Worm (Caenorhabditis elegans) whole organism, L2 larva: ENCODE data around the gene C24D10.2.
A peak's percentile ranks its signal among the peaks of the same experiment; 100 is the strongest.
"Not testable (repeated sequence)": the region's sequence is repeated elsewhere in the genome, so short reads cannot be mapped to it uniquely, and the experiment has no call there.

Experiments used
- C34F6.9 ChIP-seq: fragments of 150-350 bp; optimal IDR thresholded peaks from 2 replicates; lab custom pipeline; 2014; ENCODE audit warnings: missing biosample characterization, missing genetic modification characterization
- F13H6.1 ChIP-seq: sonication (generic microtip); optimal IDR thresholded peaks from 2 replicates; lab custom pipeline; 2016; ENCODE audit warnings: missing genetic modification characterization, missing compliant biosample characterization
- Y55F3AM.14 ChIP-seq: fragments of 200-800 bp; sonication (Bioruptor generic); optimal IDR thresholded peaks from 2 replicates; lab custom pipeline; 2018; ENCODE audit warnings: mild to moderate bottlenecking, missing genetic modification characterization, missing compliant biosample characterization
- ZK546.5 ChIP-seq: sonication (generic microtip); optimal IDR thresholded peaks from 2 replicates; lab custom pipeline; 2017; ENCODE audit warnings: missing biosample characterization, missing genetic modification characterization
- alr-1 ChIP-seq: fragments of 150-350 bp; optimal IDR thresholded peaks from 2 replicates; lab custom pipeline; 2014; ENCODE audit warnings: missing biosample characterization, missing genetic modification characterization
- blmp-1 ChIP-seq: sonication (generic microtip); optimal IDR thresholded peaks from 2 replicates; lab custom pipeline; 2017; ENCODE audit warnings: missing genetic modification characterization, mild to moderate bottlenecking, missing compliant biosample characterization, antibody characterized with exemption, moderate library complexity; ENCODE audit not compliant: insufficient read depth
- ceh-16 ChIP-seq: fragments of 150-350 bp; optimal IDR thresholded peaks from 2 replicates; lab custom pipeline; 2014; ENCODE audit warnings: missing biosample characterization, missing genetic modification characterization
- crh-2 ChIP-seq: sonication (generic microtip); optimal IDR thresholded peaks from 2 replicates; lab custom pipeline; 2017; ENCODE audit warnings: missing biosample characterization, missing genetic modification characterization
- egl-27 ChIP-seq: sonication (generic microtip); optimal IDR thresholded peaks from 3 replicates; lab custom pipeline; 2017; ENCODE audit warnings: missing biosample characterization, missing genetic modification reagents, missing genetic modification characterization
- elt-3 ChIP-seq: sonication (generic microtip); optimal IDR thresholded peaks from 2 replicates; lab custom pipeline; 2017; ENCODE audit warnings: missing biosample characterization, missing genetic modification characterization
- fos-1 ChIP-seq: fragments of 150-350 bp; optimal IDR thresholded peaks from 2 replicates; lab custom pipeline; 2014; ENCODE audit warnings: missing biosample characterization, missing genetic modification characterization
- gmeb-1 ChIP-seq: fragments of 150-350 bp; optimal IDR thresholded peaks from 2 replicates; lab custom pipeline; 2014; ENCODE audit warnings: missing biosample characterization, missing genetic modification characterization
- lin-11 ChIP-seq: fragments of 150-350 bp; sonication (generic microtip); optimal IDR thresholded peaks from 2 replicates; lab custom pipeline; 2014; ENCODE audit warnings: missing biosample characterization, missing genetic modification characterization, inconsistent platforms, mixed read lengths
- lin-39 ChIP-seq: fragments of 150-350 bp; optimal IDR thresholded peaks from 2 replicates; lab custom pipeline; 2014; ENCODE audit warnings: missing biosample characterization, missing genetic modification reagents, missing genetic modification characterization
- lsy-2 ChIP-seq, 2 experiments: fragments of 150-350 bp in 1 of 2; sonication (generic microtip) in 1 of 2; optimal IDR thresholded peaks; 2 replicates each; lab custom pipeline; 2014 to 2017; ENCODE audit warnings: missing biosample characterization in 2 of 2, missing genetic modification characterization in 2 of 2
- mab-5 ChIP-seq: fragments of 150-350 bp; optimal IDR thresholded peaks from 2 replicates; lab custom pipeline; 2014; ENCODE audit warnings: missing biosample characterization, missing genetic modification characterization
- mdl-1 ChIP-seq, 2 experiments: fragments of 150-350 bp in 1 of 2; sonication (generic microtip) in 1 of 2; optimal IDR thresholded peaks; 2 replicates each; lab custom pipeline; 2017; ENCODE audit warnings: missing biosample characterization in 2 of 2, missing genetic modification characterization in 2 of 2
- nhr-10 ChIP-seq: sonication (generic microtip); optimal IDR thresholded peaks from 2 replicates; lab custom pipeline; 2017; ENCODE audit warnings: missing biosample characterization, missing genetic modification characterization
- nhr-11 ChIP-seq: fragments of 150-350 bp; optimal IDR thresholded peaks from 2 replicates; lab custom pipeline; 2014; ENCODE audit warnings: missing biosample characterization, missing genetic modification characterization
- nhr-12 ChIP-seq: fragments of 150-350 bp; optimal IDR thresholded peaks from 2 replicates; lab custom pipeline; 2014; ENCODE audit warnings: missing biosample characterization, missing genetic modification characterization
- nhr-129 ChIP-seq: fragments of 150-350 bp; optimal IDR thresholded peaks from 2 replicates; lab custom pipeline; 2014; ENCODE audit warnings: missing biosample characterization, missing genetic modification characterization
- nhr-21 ChIP-seq: fragments of 150-350 bp; optimal IDR thresholded peaks from 2 replicates; lab custom pipeline; 2014; ENCODE audit warnings: missing biosample characterization, missing genetic modification characterization
- nhr-237 ChIP-seq: fragments of 150-350 bp; optimal IDR thresholded peaks from 2 replicates; lab custom pipeline; 2014; ENCODE audit warnings: missing biosample characterization, missing genetic modification characterization
- nhr-25 ChIP-seq: fragments of 150-350 bp; sonication (generic microtip); optimal IDR thresholded peaks from 3 replicates; lab custom pipeline; 2014; ENCODE audit warnings: missing biosample characterization, missing genetic modification characterization
- nhr-6 ChIP-seq: fragments of 150-350 bp; optimal IDR thresholded peaks from 2 replicates; lab custom pipeline; 2014; ENCODE audit warnings: missing biosample characterization, missing genetic modification characterization
- nhr-77 ChIP-seq: fragments of 150-350 bp; optimal IDR thresholded peaks from 2 replicates; lab custom pipeline; 2014; ENCODE audit warnings: missing biosample characterization, missing genetic modification characterization
- peb-1 ChIP-seq: fragments of 150-350 bp; optimal IDR thresholded peaks from 2 replicates; lab custom pipeline; 2014; ENCODE audit warnings: missing biosample characterization, missing genetic modification characterization
- sem-4 ChIP-seq: fragments of 150-350 bp; optimal IDR thresholded peaks from 2 replicates; lab custom pipeline; 2014; ENCODE audit warnings: missing biosample characterization, missing genetic modification reagents, missing genetic modification characterization
- skn-1 ChIP-seq: sonication (generic microtip); optimal IDR thresholded peaks from 2 replicates; lab custom pipeline; 2017; ENCODE audit warnings: missing biosample characterization, missing genetic modification characterization
- sma-3 ChIP-seq: sonication (generic microtip); optimal IDR thresholded peaks from 2 replicates; lab custom pipeline; 2016; ENCODE audit warnings: missing genetic modification reagents, missing genetic modification characterization, missing compliant biosample characterization
- sma-9 ChIP-seq, 2 experiments: fragments of 150-350 bp in 1 of 2; sonication (generic microtip) in 1 of 2; optimal IDR thresholded peaks; 2 replicates each; lab custom pipeline; 2014 to 2016; ENCODE audit warnings: missing genetic modification characterization in 2 of 2, mild to moderate bottlenecking in 1 of 2, missing biosample characterization in 1 of 2, missing compliant biosample characterization in 1 of 2, missing genetic modification reagents in 1 of 2, moderate library complexity in 1 of 2
- snpc-4 ChIP-seq: fragments of 150-350 bp; optimal IDR thresholded peaks from 2 replicates; lab custom pipeline; 2014; ENCODE audit warnings: missing biosample characterization, missing genetic modification characterization
- unc-39 ChIP-seq: fragments of 150-350 bp; optimal IDR thresholded peaks from 2 replicates; lab custom pipeline; 2014; ENCODE audit warnings: missing biosample characterization, missing genetic modification characterization
- unc-55 ChIP-seq: fragments of 150-350 bp; sonication (generic microtip); optimal IDR thresholded peaks from 3 replicates; lab custom pipeline; 2014; ENCODE audit warnings: missing biosample characterization, missing genetic modification reagents, missing genetic modification characterization
- unc-62 ChIP-seq: fragments of 150-350 bp; optimal IDR thresholded peaks from 2 replicates; lab custom pipeline; 2014; ENCODE audit warnings: missing biosample characterization, missing genetic modification reagents, missing genetic modification characterization
- zag-1 ChIP-seq: fragments of 150-350 bp; optimal IDR thresholded peaks from 2 replicates; lab custom pipeline; 2014; ENCODE audit warnings: missing biosample characterization, missing genetic modification characterization
- ztf-1 ChIP-seq: fragments of 200-800 bp; sonication (Bioruptor generic); conservative IDR thresholded peaks from 2 replicates; pipeline ENCODE4 v1.3.6; 2022; ENCODE audit warnings: missing genetic modification characterization, missing compliant biosample characterization
- ztf-11 ChIP-seq: sonication (generic microtip); optimal IDR thresholded peaks from 2 replicates; lab custom pipeline; 2017; ENCODE audit warnings: missing biosample characterization, missing genetic modification characterization

The C24D10.2 gene

ce11 chrIV:5162941-5163340 lies at the start of gene C24D10.2, which contains the start of gene nspd-3:
TSS of gene C24D10.2 (plus strand) at chrIV:5163339.
TSS of gene nspd-3 (minus strand) at chrIV:5163041.
- TF ChIP-seq gmeb-1, ztf-11, nhr-237 (tag; lab: Kevin White, UChicago): not testable (repeated sequence)

- no peak for TF ChIP-seq nhr-10
- TF ChIP-seq ceh-16 = no peak
- no peak for TF ChIP-seq sem-4 (tag; lab: Kevin White, UChicago)
- TF ChIP-seq alr-1 = no peak
- TF ChIP-seq ztf-11 (tag; lab: Kevin White, UChicago) = no peak
- TF ChIP-seq mdl-1 (tag; optimal IDR thresholded peaks at IDR 0.05; lab: Kevin White, UChicago) = no peak
- no peak for TF ChIP-seq lin-11
- no peak for TF ChIP-seq lsy-2 (tag; optimal IDR thresholded peaks at IDR 0.05; lab: Kevin White, UChicago)
- TF ChIP-seq nhr-6 (tag; lab: Kevin White, UChicago) = no peak
- TF ChIP-seq mab-5 (tag; lab: Kevin White, UChicago) = no peak
- no peak for TF ChIP-seq C34F6.9 (tag; lab: Kevin White, UChicago)
- TF ChIP-seq nhr-12 (tag; lab: Kevin White, UChicago) = no peak
- no peak for TF ChIP-seq skn-1 (tag; lab: Kevin White, UChicago)
- no peak for TF ChIP-seq lin-39 (tag; lab: Kevin White, UChicago)
- no peak for TF ChIP-seq ZK546.5
- TF ChIP-seq blmp-1 = no peak
- no peak for TF ChIP-seq snpc-4 (tag; lab: Kevin White, UChicago)
- no peak for TF ChIP-seq unc-39 (tag; lab: Kevin White, UChicago)
- no peak for TF ChIP-seq nhr-77
- no peak for TF ChIP-seq egl-27 (tag; lab: Kevin White, UChicago)
- TF ChIP-seq, all 48 proteins: peak for 0
These were observed 41.1 kb upstream of the C24D10.2 start, which contains the start of gene tkr-3 for ce11 chrIV:5121995-5122394. TSS of gene tkr-3 (minus strand) at chrIV:5122095.

ce11 chrIV:5131781-5132180 lies 31.4 kb upstream of the C24D10.2 start:
- TF ChIP-seq ztf-1 (GFP tag; lab: Robert Waterston, UW) (no peak), fos-1 (tag; lab: Kevin White, UChicago) (peak; percentile 45), snpc-4 (tag; lab: Kevin White, UChicago) (no peak), gmeb-1 (tag; lab: Kevin White, UChicago) (no peak), Y55F3AM.14 (GFP tag; lab: Kevin White, UChicago) (no peak), nhr-25 (tag; lab: Kevin White, UChicago) (no peak)

- TF ChIP-seq crh-2 (tag; lab: Kevin White, UChicago) (peak; percentile 33), zag-1 (tag; lab: Kevin White, UChicago) (peak; percentile 7), sma-3 (GFP tag; lab: Kevin White, UChicago) (peak; percentile 27), nhr-129 (tag; lab: Kevin White, UChicago) (peak; percentile 24), nhr-6 (tag; lab: Kevin White, UChicago) (no peak), nhr-11 (tag; lab: Kevin White, UChicago) (no peak), unc-62 (GFP tag; lab: Kevin White, UChicago) (no peak), fos-1 (tag; lab: Kevin White, UChicago) (peak; percentile 91), ztf-11 (tag; lab: Kevin White, UChicago) (no peak), peb-1 (tag; lab: Kevin White, UChicago) (no peak), unc-55 (peak; percentile 49), C34F6.9 (tag; lab: Kevin White, UChicago) (peak; percentile 41), nhr-21 (tag; lab: Kevin White, UChicago) (peak; percentile 43), blmp-1 (peak; percentile 79), sma-9 (GFP tag; optimal IDR thresholded peaks at IDR 0.05; lab: Kevin White, UChicago) (peak; percentile 26), sma-9 (tag; optimal IDR thresholded peaks at IDR 0.05; lab: Kevin White, UChicago) (no peak), lsy-2 (tag; optimal IDR thresholded peaks at IDR 0.05; lab: Kevin White, UChicago) (peak in 1 of 2 experiments; percentile 44), F13H6.1 (tag; lab: Kevin White, UChicago) (peak; percentile 41), unc-39 (tag; lab: Kevin White, UChicago) (no peak), elt-3 (tag; lab: Kevin White, UChicago) (no peak)
These were observed 29.3 kb upstream of the C24D10.2 start for ce11 chrIV:5133791-5134370.
